Worm (Caenorhabditis elegans): ENCODE results near the gene lntl-1.

Gene lntl-1

ce11 chrIV:5806909-5807308, at the start of gene lntl-1:
TSS of gene lntl-1 (minus strand) at chrIV:5807093.
- no peak for TF ChIP-seq klf-2 (GFP tag; conservative IDR thresholded peaks at IDR 0.05)
- TF ChIP-seq tab-1 (GFP tag; IDR thresholded peaks at IDR 0.05): no peak
- TF ChIP-seq ztf-23 (GFP tag; IDR thresholded peaks at IDR 0.05): no peak
- TF ChIP-seq ref-1 (GFP tag; conservative IDR thresholded peaks at IDR 0.05): no peak
- no peak for TF ChIP-seq cog-1 (tag; optimal IDR thresholded peaks at IDR 0.05)
- TF ChIP-seq T22C8.4 (GFP tag; IDR thresholded peaks at IDR 0.05): no peak
- no peak for TF ChIP-seq flt-1 (GFP tag; IDR thresholded peaks at IDR 0.05)
- no peak for TF ChIP-seq med-1 (GFP tag; optimal IDR thresholded peaks at IDR 0.05; ENCODE audit: insufficient read depth)
- TF ChIP-seq ztf-29 (GFP tag; IDR thresholded peaks at IDR 0.05): no peak

ce11 chrIV:5855608-5856007, 48.7 kb upstream of the lntl-1 start:
- TF ChIP-seq med-1 (GFP tag; optimal IDR thresholded peaks at IDR 0.05; ENCODE audit: insufficient read depth) (no peak), ref-1 (GFP tag; conservative IDR thresholded peaks at IDR 0.05) (no peak), klf-2 (GFP tag; conservative IDR thresholded peaks at IDR 0.05) (no peak), T22C8.4 (GFP tag; IDR thresholded peaks at IDR 0.05) (no peak), ztf-23 (GFP tag; IDR thresholded peaks at IDR 0.05) (no peak), flt-1 (GFP tag; IDR thresholded peaks at IDR 0.05) (no peak), cog-1 (tag; optimal IDR thresholded peaks at IDR 0.05) (no peak), ztf-29 (GFP tag; IDR thresholded peaks at IDR 0.05) (no peak), tab-1 (GFP tag; IDR thresholded peaks at IDR 0.05) (no peak)

ce11 chrIV:5850765-5851377, 44.0 kb upstream of the lntl-1 start:
- TF ChIP-seq tab-1 (GFP tag; IDR thresholded peaks at IDR 0.05) (no peak), klf-2 (GFP tag; conservative IDR thresholded peaks at IDR 0.05) (no peak), med-1 (GFP tag; optimal IDR thresholded peaks at IDR 0.05; ENCODE audit: insufficient read depth) (no peak)

ce11 chrIV:5847986-5848707, 41.3 kb upstream of the lntl-1 start, which contains the start of gene sams-3:
TSS of gene sams-3 (plus strand) at chrIV:5848657.
- TF ChIP-seq cog-1 (tag; optimal IDR thresholded peaks at IDR 0.05): no peak
- no peak for TF ChIP-seq flt-1 (GFP tag; IDR thresholded peaks at IDR 0.05)
- no peak for TF ChIP-seq T22C8.4 (GFP tag; IDR thresholded peaks at IDR 0.05)
- TF ChIP-seq ztf-29 (GFP tag; IDR thresholded peaks at IDR 0.05): no peak
- no peak for TF ChIP-seq med-1 (GFP tag; optimal IDR thresholded peaks at IDR 0.05; ENCODE audit: insufficient read depth)
- no peak for TF ChIP-seq ztf-23 (GFP tag; IDR thresholded peaks at IDR 0.05)
- no peak for TF ChIP-seq ref-1 (GFP tag; conservative IDR thresholded peaks at IDR 0.05)
- no peak for TF ChIP-seq tab-1 (GFP tag; IDR thresholded peaks at IDR 0.05)
- TF ChIP-seq klf-2 (GFP tag; conservative IDR thresholded peaks at IDR 0.05): no peak

ce11 chrIV:5846269-5846668, 39.4 kb upstream of the lntl-1 start, which contains the start of gene sams-4:
TSS of gene sams-4 (minus strand) at chrIV:5846369.
- no peak for TF ChIP-seq tab-1 (GFP tag; IDR thresholded peaks at IDR 0.05)
- no peak for TF ChIP-seq ztf-29 (GFP tag; IDR thresholded peaks at IDR 0.05)
- no peak for TF ChIP-seq cog-1 (tag; optimal IDR thresholded peaks at IDR 0.05)
- TF ChIP-seq ztf-23 (GFP tag; IDR thresholded peaks at IDR 0.05): no peak
- TF ChIP-seq ref-1 (GFP tag; conservative IDR thresholded peaks at IDR 0.05): no peak
- no peak for TF ChIP-seq klf-2 (GFP tag; conservative IDR thresholded peaks at IDR 0.05)
- TF ChIP-seq flt-1 (GFP tag; IDR thresholded peaks at IDR 0.05): no peak
- TF ChIP-seq T22C8.4 (GFP tag; IDR thresholded peaks at IDR 0.05): no peak
- no peak for TF ChIP-seq med-1 (GFP tag; optimal IDR thresholded peaks at IDR 0.05; ENCODE audit: insufficient read depth)

ce11 chrIV:5842905-5843304, 36.0 kb upstream of the lntl-1 start:
- TF ChIP-seq tab-1 (GFP tag; IDR thresholded peaks at IDR 0.05) (no peak), klf-2 (GFP tag; conservative IDR thresholded peaks at IDR 0.05) (no peak), flt-1 (GFP tag; IDR thresholded peaks at IDR 0.05) (no peak), med-1 (GFP tag; optimal IDR thresholded peaks at IDR 0.05; ENCODE audit: insufficient read depth) (no peak), T22C8.4 (GFP tag; IDR thresholded peaks at IDR 0.05) (no peak), ztf-29 (GFP tag; IDR thresholded peaks at IDR 0.05) (no peak), ref-1 (GFP tag; conservative IDR thresholded peaks at IDR 0.05) (no peak), cog-1 (tag; optimal IDR thresholded peaks at IDR 0.05) (no peak), ztf-23 (GFP tag; IDR thresholded peaks at IDR 0.05) (no peak)

- TF ChIP-seq klf-2 (GFP tag; conservative IDR thresholded peaks at IDR 0.05) (no peak), T22C8.4 (GFP tag; IDR thresholded peaks at IDR 0.05) (no peak), cog-1 (tag; optimal IDR thresholded peaks at IDR 0.05) (no peak), flt-1 (GFP tag; IDR thresholded peaks at IDR 0.05) (no peak), ztf-29 (GFP tag; IDR thresholded peaks at IDR 0.05) (no peak), med-1 (GFP tag; optimal IDR thresholded peaks at IDR 0.05; ENCODE audit: insufficient read depth) (no peak), ztf-23 (GFP tag; IDR thresholded peaks at IDR 0.05) (no peak), tab-1 (GFP tag; IDR thresholded peaks at IDR 0.05) (no peak)
These were observed 32.3 kb upstream of the lntl-1 start, which contains the start of gene C06E7.2 for ce11 chrIV:5839178-5839577. TSS of gene C06E7.2 (plus strand) at chrIV:5839478.

- TF ChIP-seq cog-1 (tag; optimal IDR thresholded peaks at IDR 0.05): no peak
- TF ChIP-seq med-1 (GFP tag; optimal IDR thresholded peaks at IDR 0.05; ENCODE audit: insufficient read depth): no peak
- no peak for TF ChIP-seq flt-1 (GFP tag; IDR thresholded peaks at IDR 0.05)
- TF ChIP-seq T22C8.4 (GFP tag; IDR thresholded peaks at IDR 0.05): no peak
- TF ChIP-seq ztf-23 (GFP tag; IDR thresholded peaks at IDR 0.05): no peak
- TF ChIP-seq klf-2 (GFP tag; conservative IDR thresholded peaks at IDR 0.05): no peak
- TF ChIP-seq ztf-29 (GFP tag; IDR thresholded peaks at IDR 0.05): no peak
- TF ChIP-seq ref-1 (GFP tag; conservative IDR thresholded peaks at IDR 0.05): no peak
- no peak for TF ChIP-seq tab-1 (GFP tag; IDR thresholded peaks at IDR 0.05)
These were observed 27.3 kb upstream of the lntl-1 start for ce11 chrIV:5834182-5834581.

ce11 chrIV:5832801-5833200, 25.9 kb upstream of the lntl-1 start:
- no peak for TF ChIP-seq med-1 (GFP tag; optimal IDR thresholded peaks at IDR 0.05; ENCODE audit: insufficient read depth)
- TF ChIP-seq tab-1 (GFP tag; IDR thresholded peaks at IDR 0.05): no peak
- TF ChIP-seq cog-1 (tag; optimal IDR thresholded peaks at IDR 0.05): no peak
- TF ChIP-seq ztf-29 (GFP tag; IDR thresholded peaks at IDR 0.05): no peak
- no peak for TF ChIP-seq ref-1 (GFP tag; conservative IDR thresholded peaks at IDR 0.05)
- TF ChIP-seq T22C8.4 (GFP tag; IDR thresholded peaks at IDR 0.05): no peak
- no peak for TF ChIP-seq flt-1 (GFP tag; IDR thresholded peaks at IDR 0.05)
- TF ChIP-seq ztf-23 (GFP tag; IDR thresholded peaks at IDR 0.05): no peak
- TF ChIP-seq klf-2 (GFP tag; conservative IDR thresholded peaks at IDR 0.05): no peak
